Fruit fly (Drosophila melanogaster) whole organism, adult: ENCODE data around the gene CG5079.

Source experiments
- CG11617 ChIP-seq: fragments of 200-800 bp; sonication (Bioruptor generic); optimal IDR thresholded peaks from 2 replicates; lab custom pipeline; 2017; ENCODE audit warnings: mild to moderate bottlenecking, missing biosample characterization, missing genetic modification reagents, missing genetic modification characterization
- CG12768 ChIP-seq: fragments of 200-800 bp; sonication (Bioruptor generic); optimal IDR thresholded peaks from 2 replicates; lab custom pipeline; 2017; ENCODE audit warnings: missing biosample characterization, missing genetic modification characterization, mild to moderate bottlenecking, moderate library complexity, missing genetic modification reagents
- CG14711 ChIP-seq: fragments of 200-800 bp; sonication (Bioruptor generic); optimal IDR thresholded peaks from 2 replicates; lab custom pipeline; 2018; ENCODE audit warnings: missing biosample characterization, mild to moderate bottlenecking, missing genetic modification characterization, moderate library complexity
- CG1620 ChIP-seq: fragments of 200-800 bp; sonication (Bioruptor generic); optimal IDR thresholded peaks from 2 replicates; lab custom pipeline; 2016; ENCODE audit warnings: missing biosample characterization, missing genetic modification characterization
- CG33017 ChIP-seq: fragments of 200-800 bp; sonication (Bioruptor generic); optimal IDR thresholded peaks from 2 replicates; lab custom pipeline; 2018; ENCODE audit warnings: missing biosample characterization, mild to moderate bottlenecking, missing genetic modification characterization, moderate library complexity
- CG5204 ChIP-seq: fragments of 200-800 bp; sonication (Bioruptor generic); optimal IDR thresholded peaks from 2 replicates; lab custom pipeline; 2016; ENCODE audit warnings: missing biosample characterization, missing genetic modification characterization
- CG7045 ChIP-seq: fragments of 200-800 bp; sonication (Bioruptor generic); optimal IDR thresholded peaks from 2 replicates; lab custom pipeline; 2017; ENCODE audit warnings: missing biosample characterization, mild to moderate bottlenecking, missing genetic modification characterization
- CG7101 ChIP-seq: fragments of 200-800 bp; sonication (Bioruptor generic); optimal IDR thresholded peaks from 2 replicates; lab custom pipeline; 2018; ENCODE audit warnings: missing biosample characterization, mild to moderate bottlenecking, missing genetic modification characterization, moderate library complexity
- Clk ChIP-seq: fragments of 200-800 bp; sonication (Bioruptor generic); optimal IDR thresholded peaks from 2 replicates; lab custom pipeline; 2017; ENCODE audit warnings: missing biosample characterization, missing genetic modification characterization
- Crg-1 ChIP-seq: fragments of 200-800 bp; sonication (Bioruptor generic); optimal IDR thresholded peaks from 2 replicates; lab custom pipeline; 2016; ENCODE audit warnings: missing biosample characterization, missing genetic modification characterization
- Hr96 ChIP-seq: fragments of 200-800 bp; sonication (Bioruptor generic); optimal IDR thresholded peaks from 2 replicates; lab custom pipeline; 2016; ENCODE audit warnings: missing biosample characterization, missing genetic modification characterization
- Mnt ChIP-seq: fragments of 200-800 bp; sonication (Bioruptor generic); optimal IDR thresholded peaks from 2 replicates; lab custom pipeline; 2016; ENCODE audit warnings: missing biosample characterization, mild to moderate bottlenecking, missing genetic modification characterization
- bab1 ChIP-seq: fragments of 200-800 bp; sonication (Bioruptor generic); optimal IDR thresholded peaks from 3 replicates; lab custom pipeline; 2019; ENCODE audit warnings: missing biosample characterization, mild to moderate bottlenecking, missing genetic modification characterization, moderate library complexity
- cic ChIP-seq: fragments of 200-800 bp; sonication (Bioruptor generic); optimal IDR thresholded peaks from 2 replicates; lab custom pipeline; 2017; ENCODE audit warnings: missing biosample characterization, mild to moderate bottlenecking, missing genetic modification characterization, moderate library complexity
- cnc ChIP-seq, 2 experiments: fragments of >200 bp; optimal IDR thresholded peaks; 2 replicates each; lab custom pipeline; 2017
- kay ChIP-seq: fragments of 200-800 bp; sonication (Bioruptor generic); peaks from one replicate; lab custom pipeline; 2016; ENCODE audit warnings: missing biosample characterization, missing genetic modification characterization, borderline replicate concordance
- ovo ChIP-seq: fragments of 200-800 bp; sonication (Bioruptor generic); optimal IDR thresholded peaks from 2 replicates; lab custom pipeline; 2016; ENCODE audit warnings: missing biosample characterization, missing genetic modification characterization
- pad ChIP-seq: fragments of 200-800 bp; sonication (Bioruptor generic); optimal IDR thresholded peaks from 3 replicates; lab custom pipeline; 2017; ENCODE audit warnings: missing biosample characterization, missing genetic modification characterization, mild to moderate bottlenecking, moderate library complexity, missing genetic modification reagents
- tj ChIP-seq: fragments of 200-800 bp; sonication (Bioruptor generic); optimal IDR thresholded peaks from 3 replicates; lab custom pipeline; 2017; ENCODE audit warnings: missing biosample characterization, mild to moderate bottlenecking, missing genetic modification characterization, moderate library complexity
- toe ChIP-seq: fragments of 200-800 bp; sonication (Bioruptor generic); optimal IDR thresholded peaks from 2 replicates; lab custom pipeline; 2016; ENCODE audit warnings: missing biosample characterization, missing genetic modification characterization

The CG5079 gene

dm6 chr3R:25638381-25638780 is 24.9 kb downstream of the CG5079 start:
- peak; percentile 93 for TF ChIP-seq pad (GFP tag; lab: Kevin White, UChicago)
- TF ChIP-seq Mnt: no peak

DNA sequence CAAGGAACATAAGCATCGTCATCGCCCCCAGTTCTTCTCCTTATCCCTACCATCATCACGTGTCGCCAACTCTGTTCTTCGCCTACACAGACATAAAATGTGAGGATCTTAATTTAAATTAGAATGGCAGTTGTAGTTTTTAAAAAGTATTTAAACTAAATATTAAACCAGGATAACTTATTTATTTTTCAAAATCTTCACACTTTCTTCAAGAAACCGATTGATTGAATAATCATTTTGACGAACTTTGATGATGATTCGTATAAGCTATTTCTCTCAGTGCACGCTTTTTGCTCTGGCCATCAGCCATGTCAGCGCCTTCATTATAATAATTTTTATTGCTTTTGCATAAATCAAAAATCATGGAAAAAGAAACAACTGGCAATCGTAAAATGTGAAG is 25.5 kb downstream of the CG5079 start:
- TF ChIP-seq CG33017 (tag; lab: Kevin White, UChicago): no peak
- TF ChIP-seq Mnt: no peak
- no peak for TF ChIP-seq kay (GFP tag; lab: Kevin White, UChicago)
- peak; percentile 81 for TF ChIP-seq bab1 (GFP tag; lab: Kevin White, UChicago)
- TF ChIP-seq Hr96 (GFP tag; lab: Kevin White, UChicago): no peak
- TF ChIP-seq tj (GFP tag; lab: Kevin White, UChicago): peak; percentile 49
- TF ChIP-seq CG14711 (tag; lab: Kevin White, UChicago): peak; percentile 31
- TF ChIP-seq Clk: no peak
- no peak for TF ChIP-seq CG12768 (GFP tag; lab: Kevin White, UChicago)
- no peak for TF ChIP-seq CG7101
- TF ChIP-seq CG5204 (GFP tag; lab: Kevin White, UChicago): no peak
- no peak for TF ChIP-seq cic (GFP tag; lab: Kevin White, UChicago)
- no peak for TF ChIP-seq CG1620

DNA sequence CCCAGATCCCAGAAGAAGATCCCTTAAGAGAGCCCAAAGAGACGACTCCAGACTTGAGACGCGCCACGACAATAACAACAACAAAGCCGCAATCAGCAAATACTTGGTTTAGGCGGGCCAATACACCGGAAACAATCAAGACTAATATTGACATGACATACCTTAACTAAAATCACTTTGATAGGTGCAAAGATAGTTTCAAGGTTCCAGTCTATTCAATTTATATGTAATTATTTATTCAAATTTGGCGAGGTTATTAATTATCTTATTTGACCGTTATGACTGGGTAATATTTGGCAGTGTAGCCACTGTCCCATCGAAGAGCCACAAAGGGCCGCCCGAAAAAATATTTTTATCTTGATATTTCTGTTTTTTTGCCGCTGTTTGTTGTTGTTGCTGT is 27.0 kb downstream of the CG5079 start:
- TF ChIP-seq tj (GFP tag; lab: Kevin White, UChicago) (peak; percentile 53), CG14711 (tag; lab: Kevin White, UChicago) (peak; percentile 6), bab1 (GFP tag; lab: Kevin White, UChicago) (peak; percentile 77), Mnt (no peak)

dm6 chr3R:25644172-25644571 is 30.7 kb downstream of the CG5079 start:
- no peak for TF ChIP-seq Hr96 (GFP tag; lab: Kevin White, UChicago)
- TF ChIP-seq cnc (optimal IDR thresholded peaks at IDR 0.05; lab: Kevin White, UChicago): no peak
- no peak for TF ChIP-seq CG5204 (GFP tag; lab: Kevin White, UChicago)
- no peak for TF ChIP-seq Clk
- no peak for TF ChIP-seq Crg-1 (GFP tag; lab: Kevin White, UChicago)
- TF ChIP-seq CG33017 (tag; lab: Kevin White, UChicago): no peak
- no peak for TF ChIP-seq CG1620

- TF ChIP-seq ovo: peak; percentile 86
- TF ChIP-seq CG33017 (tag; lab: Kevin White, UChicago): peak; percentile 83
- peak; percentile 94 for TF ChIP-seq Hr96 (GFP tag; lab: Kevin White, UChicago)
- peak; percentile 89 for TF ChIP-seq CG7101
- TF ChIP-seq cic (GFP tag; lab: Kevin White, UChicago): peak; percentile 100
- peak; percentile 83 for TF ChIP-seq CG14711 (tag; lab: Kevin White, UChicago)
- TF ChIP-seq tj (GFP tag; lab: Kevin White, UChicago): peak; percentile 61
- TF ChIP-seq CG11617 (GFP tag; lab: Kevin White, UChicago): peak; percentile 86
- TF ChIP-seq cnc (optimal IDR thresholded peaks at IDR 0.05; lab: Kevin White, UChicago): no peak
- TF ChIP-seq CG7045 (GFP tag; lab: Kevin White, UChicago): peak; percentile 90
- TF ChIP-seq Crg-1 (GFP tag; lab: Kevin White, UChicago): peak; percentile 94
- TF ChIP-seq CG1620: peak; percentile 89
- TF ChIP-seq CG5204 (GFP tag; lab: Kevin White, UChicago): peak; percentile 90
- peak; percentile 90 for TF ChIP-seq Mnt
- TF ChIP-seq toe (GFP tag; lab: Kevin White, UChicago): peak; percentile 96
- no peak for TF ChIP-seq kay (GFP tag; lab: Kevin White, UChicago)
- peak; percentile 84 for TF ChIP-seq pad (GFP tag; lab: Kevin White, UChicago)
- TF ChIP-seq CG12768 (GFP tag; lab: Kevin White, UChicago): peak; percentile 91
- TF ChIP-seq bab1 (GFP tag; lab: Kevin White, UChicago): peak; percentile 93
- TF ChIP-seq Clk: peak; percentile 86
Observed at dm6 chr3R:25646882-25647518, 33.5 kb downstream of the CG5079 start.

DNA sequence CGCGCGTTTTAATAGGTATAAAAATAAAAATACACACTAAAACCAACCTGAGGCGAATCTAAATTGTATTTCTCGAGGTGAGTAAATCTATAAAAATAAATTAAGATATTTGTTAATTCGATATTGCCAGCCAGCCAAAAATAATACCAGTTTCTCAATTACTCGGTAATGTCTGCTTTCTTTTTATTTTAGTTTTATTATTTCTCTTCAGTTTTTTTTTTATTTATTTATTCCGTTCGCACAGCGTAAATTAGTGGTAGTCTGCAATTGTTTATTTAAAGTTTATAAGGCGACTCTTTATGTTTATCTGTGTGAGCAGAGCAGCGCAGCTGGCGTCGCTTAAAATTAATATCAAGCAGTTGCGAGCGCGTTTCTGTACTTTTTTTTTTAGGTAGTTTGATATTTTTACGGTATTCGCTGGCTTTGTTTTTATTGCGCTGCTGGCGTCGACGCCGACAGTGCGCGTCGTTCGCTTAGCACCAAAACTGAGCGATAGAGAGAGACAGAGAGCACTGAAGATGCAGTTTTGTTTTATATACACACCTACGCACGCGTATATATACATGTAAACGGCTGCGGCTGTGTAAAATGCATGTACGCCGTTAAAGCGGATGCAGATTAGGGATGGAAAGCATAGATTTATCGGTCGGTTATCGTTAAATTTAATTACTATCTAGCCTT is 34.3 kb downstream of the CG5079 start:
- TF ChIP-seq CG1620 (no peak), CG7101 (peak; percentile 41), CG14711 (tag; lab: Kevin White, UChicago) (peak; percentile 3), cic (GFP tag; lab: Kevin White, UChicago) (peak; percentile 56), toe (GFP tag; lab: Kevin White, UChicago) (peak; percentile 42), Crg-1 (GFP tag; lab: Kevin White, UChicago) (no peak), Hr96 (GFP tag; lab: Kevin White, UChicago) (peak; percentile 50), pad (GFP tag; lab: Kevin White, UChicago) (no peak), cnc (optimal IDR thresholded peaks at IDR 0.05; lab: Kevin White, UChicago) (no peak), ovo (peak; percentile 49), CG33017 (tag; lab: Kevin White, UChicago) (peak; percentile 41), kay (GFP tag; lab: Kevin White, UChicago) (peak; percentile 95), CG12768 (GFP tag; lab: Kevin White, UChicago) (peak; percentile 79), bab1 (GFP tag; lab: Kevin White, UChicago) (peak; percentile 42), Mnt (peak; percentile 33), Clk (no peak), CG7045 (GFP tag; lab: Kevin White, UChicago) (no peak), CG5204 (GFP tag; lab: Kevin White, UChicago) (no peak), CG11617 (GFP tag; lab: Kevin White, UChicago) (peak; percentile 52), tj (GFP tag; lab: Kevin White, UChicago) (peak; percentile 50)
